Worm (Caenorhabditis elegans): ENCODE measurements around the gene Y110A2AL.10.
A peak's percentile ranks its signal among the peaks of the same experiment; 100 is the strongest.

The Y110A2AL.10 gene

DNA sequence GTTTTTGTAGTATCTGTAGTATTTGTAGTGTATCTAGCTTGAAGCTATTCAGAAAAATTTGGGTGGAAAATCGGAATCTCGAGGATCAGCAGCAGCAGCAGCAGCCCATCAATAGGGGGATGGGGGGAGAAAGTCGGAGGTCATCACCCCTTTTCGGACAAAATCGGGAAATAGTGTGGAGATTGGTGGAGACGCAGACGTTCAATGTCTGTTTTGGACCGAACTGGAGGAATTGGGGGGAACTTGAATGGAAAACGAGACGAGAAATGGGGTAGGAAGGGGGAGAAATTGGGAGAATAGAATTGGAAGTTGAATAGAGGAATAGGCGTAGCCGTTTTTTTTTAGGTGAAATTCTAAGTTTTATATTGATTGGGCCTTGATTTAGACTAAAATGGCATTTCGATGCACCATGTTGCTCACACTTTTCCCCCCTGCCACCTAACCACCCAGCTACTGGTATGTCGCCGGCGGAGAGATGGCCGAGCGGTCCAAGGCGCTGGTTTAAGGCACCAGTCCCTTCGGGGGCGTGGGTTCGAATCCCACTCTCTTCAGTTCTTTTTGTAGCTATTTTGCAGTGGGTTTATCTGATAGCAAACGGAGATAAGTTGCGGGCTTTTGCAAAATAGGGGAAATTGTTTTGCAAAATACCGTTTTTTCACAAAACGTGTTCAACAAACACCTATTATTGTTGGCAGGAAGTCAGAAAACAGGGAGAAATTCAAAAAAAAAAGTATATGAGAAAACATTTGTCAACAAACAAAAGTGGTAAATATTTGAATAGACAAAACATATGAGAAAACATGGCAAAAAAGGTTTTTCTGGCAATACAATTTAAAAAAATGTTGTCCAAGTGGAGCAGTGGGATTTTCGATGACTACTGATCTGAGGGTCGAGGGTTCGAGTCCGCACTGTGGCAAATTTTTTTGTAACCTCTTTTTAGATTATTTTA lies 11.6 kb downstream of the Y110A2AL.10 start (continued):
- TF ChIP-seq die-1 (tag; optimal IDR thresholded peaks at IDR 0.05) (peak; percentile 69), ama-1 (optimal IDR thresholded peaks at IDR 0.05) (no peak), ama-1 (GFP tag; optimal IDR thresholded peaks at IDR 0.05) (peak in 1 of 2 experiments; percentile 53), Y53G8AR.9 (GFP tag; conservative IDR thresholded peaks at IDR 0.05) (no peak), egrh-3 (GFP tag; IDR thresholded peaks at IDR 0.05) (peak; percentile 43; the same call in 1 of the 2 replicates), lin-35 (GFP tag; optimal IDR thresholded peaks at IDR 0.05) (peak in 1 of 3 experiments; percentile 21), dpl-1 (GFP tag; optimal IDR thresholded peaks at IDR 0.05) (no peak), lir-1 (GFP tag; conservative IDR thresholded peaks at IDR 0.05) (0 out of 2 replicates have a peak, but pooled peaks have one; percentile 17), attf-5 (GFP tag; optimal IDR thresholded peaks at IDR 0.05) (no peak), him-1 (tag; optimal IDR thresholded peaks at IDR 0.05) (peak; percentile 75), F23B12.7 (tag; optimal IDR thresholded peaks at IDR 0.05; ENCODE audit: insufficient read depth) (no peak), zfh-2 (GFP tag; conservative IDR thresholded peaks at IDR 0.05) (peak; percentile 62), D2030.7 (GFP tag; IDR thresholded peaks at IDR 0.05) (peak; percentile 75), chd-7 (tag; optimal IDR thresholded peaks at IDR 0.05) (peak; percentile 19), lin-54 (GFP tag; optimal IDR thresholded peaks at IDR 0.05) (peak; percentile 17), snpc-4 (GFP tag; optimal IDR thresholded peaks at IDR 0.05) (peak; percentile 41), snpc-4 (tag; optimal IDR thresholded peaks at IDR 0.05) (peak in 3 of 4 experiments; percentile 31 to 60 (median 33)), nfyb-1 (GFP tag; IDR thresholded peaks at IDR 0.05) (peak; percentile 67; the same call in 1 of the 2 replicates), egl-18 (GFP tag; IDR thresholded peaks at IDR 0.05) (no peak), B0035.1 (tag; optimal IDR thresholded peaks at IDR 0.05) (no peak), athp-1 (tag; optimal IDR thresholded peaks at IDR 0.05) (no peak), egl-44 (GFP tag; IDR thresholded peaks at IDR 0.05) (0 out of 2 replicates have a peak, but pooled peaks have one; percentile 30), fkh-3 (tag; optimal IDR thresholded peaks at IDR 0.05) (no peak), repo-1 (tag; optimal IDR thresholded peaks at IDR 0.05) (no peak), T07F8.4 (tag; optimal IDR thresholded peaks at IDR 0.05) (no peak), rec-8 (tag; optimal IDR thresholded peaks at IDR 0.05) (peak; percentile 37 to 55), ztf-25 (GFP tag; IDR thresholded peaks at IDR 0.05) (0 out of 2 replicates have a peak, but pooled peaks have one; percentile 25), mes-4 (tag; optimal IDR thresholded peaks at IDR 0.05) (no peak), Y67H2A.10 (GFP tag; conservative IDR thresholded peaks at IDR 0.05) (no peak), ZK185.1 (tag; optimal IDR thresholded peaks at IDR 0.05; ENCODE audit: poor library complexity, severe bottlenecking) (no peak), mxl-1 (tag; optimal IDR thresholded peaks at IDR 0.05) (no peak), cebp-1 (GFP tag; IDR thresholded peaks at IDR 0.05) (no peak), cebp-1 (tag; optimal IDR thresholded peaks at IDR 0.05) (peak; percentile 50), Y79H2A.3 (GFP tag; conservative IDR thresholded peaks at IDR 0.05) (peak; percentile 59; the same call in 1 of the 2 replicates), ekl-4 (GFP tag; IDR thresholded peaks at IDR 0.05) (peak; percentile 35; the same call in 1 of the 2 replicates)

ce11 chrII:2859315-2859714 lies 12.4 kb downstream of the Y110A2AL.10 start:
- no peak for TF ChIP-seq ztf-22 (GFP tag; optimal IDR thresholded peaks at IDR 0.05)

All from whole organism, young adult.